Worm (Caenorhabditis elegans): ENCODE data around the gene H06I04.6.

H06I04.6 gene

DNA sequence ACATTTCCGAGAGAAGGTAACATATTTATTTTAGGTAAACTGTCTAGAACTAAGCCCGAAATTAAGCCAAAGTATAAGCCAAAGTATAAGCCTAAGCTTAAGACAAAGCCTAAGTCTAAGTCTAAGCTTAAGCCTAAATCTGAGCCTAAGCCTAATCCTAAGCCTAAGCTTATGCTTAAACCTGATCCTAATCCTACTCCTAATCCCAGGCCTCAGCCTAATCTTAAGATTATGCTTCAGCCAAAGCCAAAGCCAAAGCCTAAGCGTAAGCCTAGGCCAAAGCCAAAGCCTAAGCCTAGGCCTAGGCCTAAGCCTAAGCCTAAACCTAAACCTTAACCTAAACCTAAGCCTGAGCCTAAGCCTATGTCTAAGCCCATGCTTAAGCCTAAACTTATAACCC lies 8.3 kb downstream of the H06I04.6 start:
- TF ChIP-seq dao-5 (tag; optimal IDR thresholded peaks at IDR 0.05) (no peak), him-1 (tag; optimal IDR thresholded peaks at IDR 0.05) (no peak), W03F9.2 (tag; optimal IDR thresholded peaks at IDR 0.05) (no peak)

- TF ChIP-seq dao-5 (tag; optimal IDR thresholded peaks at IDR 0.05) (no peak), him-1 (tag; optimal IDR thresholded peaks at IDR 0.05) (no peak), W03F9.2 (tag; optimal IDR thresholded peaks at IDR 0.05) (no peak)
These were observed 16.2 kb downstream of the H06I04.6 start for ce11 chrIII:3047909-3048308.

DNA sequence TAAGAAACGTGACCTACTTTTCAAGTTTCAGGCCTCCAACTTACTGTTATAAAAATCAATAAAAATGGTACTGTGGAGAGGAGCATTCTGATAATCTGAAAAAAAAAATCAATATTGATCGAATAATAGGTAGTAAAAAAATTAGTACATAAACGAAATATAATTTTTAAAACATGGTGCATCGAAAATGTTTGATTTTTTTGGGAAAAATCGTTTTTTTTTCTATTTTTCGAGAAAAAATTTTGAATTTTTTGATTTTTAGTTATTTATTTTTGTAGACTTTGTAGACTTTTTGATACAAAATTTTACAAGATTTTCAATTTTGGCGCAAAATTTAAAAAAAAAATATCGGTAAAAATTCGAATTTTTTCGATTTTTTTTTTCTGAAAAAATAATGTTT lies 17.1 kb downstream of the H06I04.6 start, which contains the start of gene cutl-25:
cutl-25 (minus strand) TSS at position 101 of the 400 bp plus-strand sequence.
- no peak for TF ChIP-seq W03F9.2 (tag; optimal IDR thresholded peaks at IDR 0.05)
- TF ChIP-seq him-1 (tag; optimal IDR thresholded peaks at IDR 0.05) = no peak
- no peak for TF ChIP-seq dao-5 (tag; optimal IDR thresholded peaks at IDR 0.05)

- TF ChIP-seq W03F9.2 (tag; optimal IDR thresholded peaks at IDR 0.05) (peak; percentile 15), dao-5 (tag; optimal IDR thresholded peaks at IDR 0.05) (no peak), him-1 (tag; optimal IDR thresholded peaks at IDR 0.05) (no peak)
These were observed 23.3 kb downstream of the H06I04.6 start, which contains the start of gene daf-2 for ce11 chrIII:3040735-3041439. Gene daf-2 (minus strand): TSS chrIII:3040846.

- no peak for TF ChIP-seq him-1 (tag; optimal IDR thresholded peaks at IDR 0.05)
- no peak for TF ChIP-seq W03F9.2 (tag; optimal IDR thresholded peaks at IDR 0.05)
- no peak for TF ChIP-seq dao-5 (tag; optimal IDR thresholded peaks at IDR 0.05)
These were observed 26.8 kb downstream of the H06I04.6 start for ce11 chrIII:3037346-3037745.

DNA sequence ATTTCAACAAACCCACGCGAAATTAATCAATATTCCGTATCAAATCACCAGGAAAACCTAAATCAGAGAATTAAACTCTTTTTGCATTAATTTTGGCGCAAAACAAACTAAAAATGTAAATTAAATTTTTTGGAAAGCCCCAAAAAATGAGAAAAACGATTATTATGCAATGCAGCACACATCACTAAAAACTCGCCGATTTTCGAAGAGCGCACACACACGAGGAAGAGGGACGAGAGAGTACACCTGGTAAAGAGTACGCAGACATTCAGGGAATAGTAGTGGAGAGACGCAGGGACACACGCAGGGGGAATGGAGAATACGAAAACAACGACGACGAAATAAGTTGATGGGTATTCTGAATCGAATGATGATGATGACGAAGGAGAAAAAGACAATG lies 28.2 kb downstream of the H06I04.6 start:
- TF ChIP-seq W03F9.2 (tag; optimal IDR thresholded peaks at IDR 0.05) (no peak), dao-5 (tag; optimal IDR thresholded peaks at IDR 0.05) (no peak), him-1 (tag; optimal IDR thresholded peaks at IDR 0.05) (no peak)

ce11 chrIII:3034458-3034857 lies 29.7 kb downstream of the H06I04.6 start:
- no peak for TF ChIP-seq him-1 (tag; optimal IDR thresholded peaks at IDR 0.05)
- no peak for TF ChIP-seq dao-5 (tag; optimal IDR thresholded peaks at IDR 0.05)
- TF ChIP-seq W03F9.2 (tag; optimal IDR thresholded peaks at IDR 0.05) = no peak

- TF ChIP-seq W03F9.2 (tag; optimal IDR thresholded peaks at IDR 0.05) (no peak), dao-5 (tag; optimal IDR thresholded peaks at IDR 0.05) (no peak), him-1 (tag; optimal IDR thresholded peaks at IDR 0.05) (no peak)
These were observed 30.2 kb downstream of the H06I04.6 start for ce11 chrIII:3033931-3034330.

- TF ChIP-seq W03F9.2 (tag; optimal IDR thresholded peaks at IDR 0.05) (no peak), dao-5 (tag; optimal IDR thresholded peaks at IDR 0.05) (no peak), him-1 (tag; optimal IDR thresholded peaks at IDR 0.05) (no peak)
These were observed 30.6 kb downstream of the H06I04.6 start for ce11 chrIII:3033507-3033906.

ce11 chrIII:3031017-3031756 lies 33.0 kb downstream of the H06I04.6 start:
- no peak for TF ChIP-seq dao-5 (tag; optimal IDR thresholded peaks at IDR 0.05)
- TF ChIP-seq W03F9.2 (tag; optimal IDR thresholded peaks at IDR 0.05) = no peak
- TF ChIP-seq him-1 (tag; optimal IDR thresholded peaks at IDR 0.05) = no peak

ce11 chrIII:3029822-3030221 lies 34.3 kb downstream of the H06I04.6 start:
- no peak for TF ChIP-seq him-1 (tag; optimal IDR thresholded peaks at IDR 0.05)
- TF ChIP-seq W03F9.2 (tag; optimal IDR thresholded peaks at IDR 0.05) = no peak

- TF ChIP-seq him-1 (tag; optimal IDR thresholded peaks at IDR 0.05) (no peak), W03F9.2 (tag; optimal IDR thresholded peaks at IDR 0.05) (no peak), dao-5 (tag; optimal IDR thresholded peaks at IDR 0.05) (no peak)
These were observed 37.5 kb downstream of the H06I04.6 start for ce11 chrIII:3026679-3027078.

ce11 chrIII:3020035-3020434 lies 44.1 kb downstream of the H06I04.6 start:
- TF ChIP-seq dao-5 (tag; optimal IDR thresholded peaks at IDR 0.05) (no peak), him-1 (tag; optimal IDR thresholded peaks at IDR 0.05) (no peak), W03F9.2 (tag; optimal IDR thresholded peaks at IDR 0.05) (no peak)

ce11 chrIII:3018822-3019221 lies 45.3 kb downstream of the H06I04.6 start:
- TF ChIP-seq W03F9.2 (tag; optimal IDR thresholded peaks at IDR 0.05) = no peak
- no peak for TF ChIP-seq him-1 (tag; optimal IDR thresholded peaks at IDR 0.05)
- TF ChIP-seq dao-5 (tag; optimal IDR thresholded peaks at IDR 0.05) = no peak

All from whole organism, L4/young adult.